Fruit fly (Drosophila melanogaster) whole organism, embryonic: ENCODE data around the gene His3.3B.

ENCODE experiments used
- Atf3 ChIP-seq: fragments of 200-800 bp; sonication (Bioruptor generic); optimal IDR thresholded peaks from 3 replicates; lab custom pipeline; 2016; ENCODE audit warnings: missing biosample characterization, missing genetic modification characterization
- Bgb ChIP-seq: fragments of 200-800 bp; sonication (Bioruptor generic); IDR thresholded peaks from 2 replicates; pipeline ENCODE4 v1.3.6; 2022; ENCODE audit warnings: missing biosample characterization, missing genetic modification characterization; ENCODE audit not compliant: partially characterized antibody
- CG10565 ChIP-seq: fragments of 200-800 bp; sonication (Bioruptor generic); optimal IDR thresholded peaks from 3 replicates; lab custom pipeline; 2016; ENCODE audit warnings: missing biosample characterization, mild to moderate bottlenecking, missing genetic modification characterization
- CG11247 ChIP-seq: fragments of 200-800 bp; sonication (Bioruptor generic); IDR thresholded peaks from 2 replicates; pipeline ENCODE4 v1.3.6; 2022; ENCODE audit warnings: missing biosample characterization, missing genetic modification characterization
- CG12219 ChIP-seq: fragments of 200-800 bp; sonication (Bioruptor generic); optimal IDR thresholded peaks from 3 replicates; lab custom pipeline; 2018; ENCODE audit warnings: missing biosample characterization, mild to moderate bottlenecking, missing genetic modification characterization
- CG14050 ChIP-seq: fragments of 200-800 bp; sonication (Bioruptor generic); IDR thresholded peaks from 3 replicates; pipeline ENCODE4 v1.3.6; 2022; ENCODE audit warnings: missing biosample characterization, missing genetic modification characterization
- CG16863 ChIP-seq: fragments of 200-800 bp; sonication (Bioruptor generic); optimal IDR thresholded peaks from 3 replicates; lab custom pipeline; 2016; ENCODE audit warnings: missing biosample characterization, missing genetic modification characterization
- CG18599 ChIP-seq: fragments of 200-800 bp; sonication (Bioruptor generic); optimal IDR thresholded peaks from 3 replicates; lab custom pipeline; 2017; ENCODE audit warnings: missing biosample characterization, missing genetic modification characterization, mild to moderate bottlenecking, moderate library complexity, missing genetic modification reagents
- CG2120 ChIP-seq: fragments of 200-800 bp; sonication (Bioruptor generic); optimal IDR thresholded peaks from 3 replicates; lab custom pipeline; 2016; ENCODE audit warnings: missing biosample characterization, missing genetic modification characterization
- CG2202 ChIP-seq: fragments of 200-800 bp; sonication (Bioruptor generic); optimal IDR thresholded peaks from 2 replicates; lab custom pipeline; 2018; ENCODE audit warnings: missing biosample characterization, mild to moderate bottlenecking, missing genetic modification characterization
- CG3281 ChIP-seq: fragments of 200-800 bp; sonication (Bioruptor generic); optimal IDR thresholded peaks from 3 replicates; lab custom pipeline; 2017; ENCODE audit warnings: missing biosample characterization, mild to moderate bottlenecking, missing genetic modification characterization
- CG4404 ChIP-seq: fragments of 200-800 bp; sonication (Bioruptor generic); IDR thresholded peaks from 2 replicates; pipeline ENCODE4 v1.3.6; 2022; ENCODE audit warnings: missing biosample characterization, missing genetic modification characterization
- CG4424 ChIP-seq: fragments of 200-800 bp; sonication (Bioruptor generic); optimal IDR thresholded peaks from 3 replicates; lab custom pipeline; 2016; ENCODE audit warnings: missing biosample characterization, missing genetic modification characterization
- CG6254 ChIP-seq: fragments of 200-800 bp; sonication (Bioruptor generic); optimal IDR thresholded peaks from 3 replicates; lab custom pipeline; 2017; ENCODE audit warnings: mild to moderate bottlenecking, missing biosample characterization, missing genetic modification reagents, missing genetic modification characterization
- CG8765 ChIP-seq: fragments of 200-800 bp; sonication (Bioruptor generic); IDR thresholded peaks from 2 replicates; pipeline ENCODE4 v1.3.6; 2022; ENCODE audit warnings: missing biosample characterization, missing genetic modification characterization
- CG8924 ChIP-seq: fragments of 200-800 bp; optimal IDR thresholded peaks from 3 replicates; lab custom pipeline; 2019; ENCODE audit warnings: missing biosample characterization, mild to moderate bottlenecking, missing genetic modification characterization, moderate library complexity
- CG9215 ChIP-seq: fragments of 200-800 bp; sonication (Bioruptor generic); IDR thresholded peaks from 2 replicates; pipeline ENCODE4 v1.3.6; 2022; ENCODE audit warnings: missing biosample characterization, missing genetic modification characterization
- D19A ChIP-seq: fragments of 200-800 bp; optimal IDR thresholded peaks from 3 replicates; lab custom pipeline; 2019; ENCODE audit warnings: missing biosample characterization, mild to moderate bottlenecking, missing genetic modification characterization, moderate library complexity
- Dek ChIP-seq: fragments of 200-800 bp; sonication (Bioruptor generic); optimal IDR thresholded peaks from 3 replicates; lab custom pipeline; 2019; ENCODE audit warnings: missing biosample characterization, mild to moderate bottlenecking, missing genetic modification characterization, moderate library complexity
- HHEX ChIP-seq: fragments of 200-800 bp; sonication (Bioruptor generic); optimal IDR thresholded peaks from 3 replicates; lab custom pipeline; 2017; ENCODE audit warnings: missing biosample characterization, mild to moderate bottlenecking, missing genetic modification characterization, missing genetic modification reagents
- HmgZ ChIP-seq: fragments of 200-800 bp; sonication (Bioruptor generic); optimal IDR thresholded peaks from 2 replicates; lab custom pipeline; 2018; ENCODE audit warnings: missing biosample characterization, mild to moderate bottlenecking, missing genetic modification characterization
- Hr3 ChIP-seq: fragments of 200-800 bp; sonication (Bioruptor generic); optimal IDR thresholded peaks from 3 replicates; lab custom pipeline; 2016; ENCODE audit warnings: missing biosample characterization, missing genetic modification characterization
- MBD-R2 ChIP-seq: fragments of 200-800 bp; sonication (Bioruptor generic); IDR thresholded peaks from 2 replicates; pipeline ENCODE4 v1.3.6; 2022; ENCODE audit warnings: missing biosample characterization, missing genetic modification characterization
- Poxn ChIP-seq: fragments of 200-800 bp; sonication (Bioruptor generic); IDR thresholded peaks from 2 replicates; pipeline ENCODE4 v1.3.6; 2022; ENCODE audit warnings: missing biosample characterization, missing genetic modification characterization
- Ptx1 ChIP-seq: fragments of 200-800 bp; sonication (Bioruptor generic); IDR thresholded peaks from 2 replicates; pipeline ENCODE4 v1.3.6; 2022; ENCODE audit warnings: missing biosample characterization, missing genetic modification characterization
- Taf1 ChIP-seq: fragments of 200-800 bp; sonication (Bioruptor generic); IDR thresholded peaks from 2 replicates; pipeline ENCODE4 v1.3.6; 2022; ENCODE audit warnings: missing biosample characterization, missing genetic modification characterization
- Trl ChIP-seq, 3 experiments: fragments of >200 bp in 2 of 3; fragments of 200-800 bp in 1 of 3; sonication (Bioruptor generic) in 1 of 3; optimal IDR thresholded peaks; 2 replicates in 1 of 3; 3 replicates in 2 of 3; lab custom pipeline; 2016 to 2017; ENCODE audit warnings: missing biosample characterization in 1 of 3, missing genetic modification characterization in 1 of 3
- amos ChIP-seq: fragments of 200-800 bp; sonication (Bioruptor generic); IDR thresholded peaks from 2 replicates; pipeline ENCODE4 v1.3.6; 2022; ENCODE audit warnings: missing biosample characterization, missing genetic modification characterization; ENCODE audit not compliant: partially characterized antibody
- ap ChIP-seq: fragments of 200-800 bp; sonication (Bioruptor generic); IDR thresholded peaks from 2 replicates; pipeline ENCODE4 v1.3.6; 2022; ENCODE audit warnings: missing biosample characterization, missing genetic modification characterization
- bcd ChIP-seq: fragments of 200-800 bp; sonication (Bioruptor generic); optimal IDR thresholded peaks from 2 replicates; lab custom pipeline; 2017; ENCODE audit warnings: missing biosample characterization, mild to moderate bottlenecking, missing genetic modification characterization
- br ChIP-seq: fragments of >200 bp; optimal IDR thresholded peaks from 2 replicates; lab custom pipeline; 2017
- bsh ChIP-seq, 2 experiments: fragments of 200-800 bp; sonication (Bioruptor generic); optimal IDR thresholded peaks; 2 replicates each; lab custom pipeline; 2017 to 2018; ENCODE audit warnings: mild to moderate bottlenecking in 2 of 2, missing biosample characterization in 2 of 2, missing genetic modification characterization in 2 of 2, moderate library complexity in 1 of 2
- cg ChIP-seq: fragments of 200-800 bp; sonication (Bioruptor generic); optimal IDR thresholded peaks from 3 replicates; lab custom pipeline; 2019; ENCODE audit warnings: missing biosample characterization, mild to moderate bottlenecking, missing genetic modification characterization, moderate library complexity
- crol ChIP-seq: fragments of 200-800 bp; sonication (Bioruptor generic); IDR thresholded peaks from 2 replicates; pipeline ENCODE4 v1.3.6; 2022; ENCODE audit warnings: missing biosample characterization, missing genetic modification characterization
- en ChIP-seq: fragments of 200-800 bp; sonication (Bioruptor generic); optimal IDR thresholded peaks from 2 replicates; lab custom pipeline; 2016; ENCODE audit warnings: missing biosample characterization, missing genetic modification characterization
- eve ChIP-seq, 2 experiments: fragments of >200 bp; optimal IDR thresholded peaks; 2 replicates each; lab custom pipeline; 2017; ENCODE audit warnings: missing biosample characterization in 2 of 2, missing genetic modification characterization in 2 of 2
- fd3F ChIP-seq: fragments of 200-800 bp; sonication (Bioruptor generic); optimal IDR thresholded peaks from 2 replicates; lab custom pipeline; 2018; ENCODE audit warnings: missing biosample characterization, mild to moderate bottlenecking, missing genetic modification characterization, moderate library complexity
- gsb-n ChIP-seq: fragments of 200-800 bp; sonication (Bioruptor generic); optimal IDR thresholded peaks from 3 replicates; lab custom pipeline; 2018; ENCODE audit warnings: missing biosample characterization, mild to moderate bottlenecking, missing genetic modification characterization
- ham ChIP-seq: fragments of 200-800 bp; sonication (Bioruptor generic); IDR thresholded peaks from 2 replicates; pipeline ENCODE4 v1.3.6; 2022; ENCODE audit warnings: missing biosample characterization, missing genetic modification characterization
- hbn ChIP-seq: fragments of 200-800 bp; sonication (Bioruptor generic); IDR thresholded peaks from 2 replicates; pipeline ENCODE4 v1.3.6; 2022; ENCODE audit warnings: missing biosample characterization, missing genetic modification characterization; ENCODE audit not compliant: partially characterized antibody
- hth ChIP-seq: fragments of >200 bp; optimal IDR thresholded peaks from 2 replicates; lab custom pipeline; 2017; ENCODE audit warnings: inconsistent platforms
- mam ChIP-seq: fragments of 200-800 bp; sonication (Bioruptor generic); optimal IDR thresholded peaks from 3 replicates; lab custom pipeline; 2016; ENCODE audit warnings: missing biosample characterization, missing genetic modification characterization
- nerfin-2 ChIP-seq: fragments of 200-800 bp; sonication (Bioruptor generic); IDR thresholded peaks from 2 replicates; pipeline ENCODE4 v1.3.6; 2022; ENCODE audit warnings: missing biosample characterization, missing genetic modification characterization; ENCODE audit not compliant: partially characterized antibody
- prd ChIP-seq, 3 experiments: fragments of >200 bp in 2 of 3; fragments of 200-800 bp in 1 of 3; sonication (Bioruptor generic) in 1 of 3; optimal IDR thresholded peaks in 2 of 3; IDR thresholded peaks in 1 of 3; 2 replicates in 2 of 3; 3 replicates in 1 of 3; pipeline versions ENCODE4 v1.3.6 to Lab custom; 2017 to 2022; ENCODE audit warnings: missing biosample characterization in 1 of 3, missing genetic modification characterization in 1 of 3
- salm ChIP-seq: fragments of 200-800 bp; sonication (Bioruptor generic); optimal IDR thresholded peaks from 2 replicates; lab custom pipeline; 2018; ENCODE audit warnings: missing biosample characterization, mild to moderate bottlenecking, missing genetic modification characterization
- sd ChIP-seq: fragments of 200-800 bp; sonication (Bioruptor generic); optimal IDR thresholded peaks from 3 replicates; lab custom pipeline; 2018; ENCODE audit warnings: missing biosample characterization, mild to moderate bottlenecking, missing genetic modification characterization, moderate library complexity
- tgo ChIP-seq: fragments of 200-800 bp; sonication (Bioruptor generic); IDR thresholded peaks from 3 replicates; pipeline ENCODE4 v1.3.6; 2022; ENCODE audit warnings: missing biosample characterization, missing genetic modification characterization
- tin ChIP-seq: fragments of 200-800 bp; sonication (Bioruptor generic); optimal IDR thresholded peaks from 3 replicates; lab custom pipeline; 2016; ENCODE audit warnings: missing biosample characterization, missing genetic modification characterization
- vfl ChIP-seq: fragments of 200-800 bp; sonication (Bioruptor generic); optimal IDR thresholded peaks from 2 replicates; lab custom pipeline; 2016; ENCODE audit warnings: missing biosample characterization, missing genetic modification characterization
- z ChIP-seq: fragments of 200-800 bp; sonication (Bioruptor generic); IDR thresholded peaks from 3 replicates; pipeline ENCODE4 v1.3.6; 2022; ENCODE audit warnings: missing biosample characterization, missing genetic modification characterization
- zfh2 ChIP-seq: fragments of 200-800 bp; sonication (Bioruptor generic); optimal IDR thresholded peaks from 2 replicates; lab custom pipeline; 2016; ENCODE audit warnings: missing biosample characterization, missing genetic modification characterization

Gene His3.3B

DNA sequence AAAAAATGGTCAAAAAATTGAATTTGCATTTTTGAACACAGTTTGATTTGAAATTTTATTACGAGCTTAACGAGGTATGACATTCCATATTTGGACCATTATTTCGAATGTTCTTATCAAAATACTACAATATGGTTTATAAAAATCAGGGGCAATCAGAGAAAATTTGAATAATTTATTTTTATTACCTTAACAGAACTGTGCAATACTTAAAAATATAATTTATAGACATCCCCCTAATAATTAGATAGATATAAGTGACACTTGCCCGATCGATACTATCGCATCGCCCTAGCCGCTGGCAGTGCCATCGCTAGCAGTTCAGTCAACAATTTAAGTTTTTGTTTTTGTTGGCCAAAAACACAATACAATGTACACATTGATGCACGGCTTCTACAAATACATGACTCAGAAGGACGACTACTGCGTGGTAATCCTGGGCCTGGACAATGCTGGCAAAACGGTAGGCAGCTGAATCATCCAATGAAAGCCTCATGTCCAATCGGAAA, 49.6 kb downstream of the His3.3B start, which contains the start of gene Arfrp1 (continued):
- TF ChIP-seq gsb-n (no peak), tgo (GFP tag; lab: Robert Waterston, UW) (no peak), bsh (GFP tag; optimal IDR thresholded peaks at IDR 0.05; lab: Kevin White, UChicago) (peak in 1 of 2 experiments; percentile 5), nerfin-2 (GFP tag; lab: Robert Waterston, UW) (peak; percentile 45; the same call in 1 of the 2 replicates), Dek (tag; lab: Kevin White, UChicago) (no peak), CG6254 (GFP tag; lab: Kevin White, UChicago) (no peak), CG2202 (tag; lab: Kevin White, UChicago) (no peak), CG3281 (GFP tag; lab: Kevin White, UChicago) (no peak), CG10565 (GFP tag; lab: Kevin White, UChicago) (no peak), CG8924 (tag; lab: Kevin White, UChicago) (no peak), tin (GFP tag; lab: Kevin White, UChicago) (no peak), CG18599 (GFP tag; lab: Kevin White, UChicago) (no peak), amos (GFP tag; lab: Robert Waterston, UW) (peak; percentile 90), HmgZ (tag; lab: Kevin White, UChicago) (peak; percentile 18), salm (tag; lab: Kevin White, UChicago) (no peak), CG12219 (GFP tag; lab: Kevin White, UChicago) (no peak), hbn (GFP tag; lab: Robert Waterston, UW) (peak; percentile 70), eve (GFP tag; optimal IDR thresholded peaks at IDR 0.05; lab: Kevin White, UChicago) (no peak), z (GFP tag; lab: Robert Waterston, UW) (no peak), fd3F (GFP tag; lab: Kevin White, UChicago) (no peak), mam (GFP tag; lab: Kevin White, UChicago) (peak; percentile 17), Trl (optimal IDR thresholded peaks at IDR 0.05; lab: Kevin White, UChicago) (no peak), Trl (GFP tag; optimal IDR thresholded peaks at IDR 0.05; lab: Kevin White, UChicago) (no peak), vfl (no peak), ham (GFP tag; lab: Robert Waterston, UW) (no peak), CG8765 (no peak), en (GFP tag; lab: Kevin White, UChicago) (no peak), CG2120 (GFP tag; lab: Kevin White, UChicago) (peak; percentile 48), bcd (GFP tag; lab: Kevin White, UChicago) (no peak), zfh2 (GFP tag; lab: Kevin White, UChicago) (no peak), HHEX (no peak), Taf1 (GFP tag; lab: Robert Waterston, UW) (no peak), hth (lab: Kevin White, UChicago) (no peak), Bgb (peak; percentile 80), crol (GFP tag; lab: Robert Waterston, UW) (no peak), CG4404 (GFP tag; lab: Robert Waterston, UW) (no peak; the same call in 1 of the 2 replicates), Atf3 (GFP tag; lab: Kevin White, UChicago) (no peak), Hr3 (GFP tag; lab: Kevin White, UChicago) (peak; percentile 32), CG16863 (no peak), br (no peak), D19A (tag; lab: Kevin White, UChicago) (no peak), sd (tag; lab: Kevin White, UChicago) (no peak), CG9215 (GFP tag; lab: Robert Waterston, UW) (0 out of 2 replicates have a peak, but pooled peaks have one; percentile 29), ap (no peak), Poxn (GFP tag; lab: Robert Waterston, UW) (no peak), Ptx1 (no peak), MBD-R2 (GFP tag; lab: Robert Waterston, UW) (peak; percentile 51), cg (GFP tag; lab: Kevin White, UChicago) (no peak), CG4424 (peak; percentile 6), CG11247 (GFP tag; lab: Robert Waterston, UW) (no peak; the same call in 1 of the 2 replicates), CG14050 (GFP tag; lab: Robert Waterston, UW) (no peak), prd (optimal IDR thresholded peaks at IDR 0.05; lab: Kevin White, UChicago) (no peak), prd (GFP tag; IDR thresholded peaks at IDR 0.05; lab: Robert Waterston, UW) (peak; percentile 41; the same call in 1 of the 3 replicates)
